Worm (Caenorhabditis elegans): ENCODE results near the gene far-2.

The far-2 gene

ce11 chrIII:9114076-9114475 lies 32.4 kb downstream of the far-2 start:
- TF ChIP-seq mab-5 (tag; optimal IDR thresholded peaks at IDR 0.05): no peak
- no peak for TF ChIP-seq crh-2 (tag; optimal IDR thresholded peaks at IDR 0.05)
- no peak for TF ChIP-seq sma-9 (GFP tag; optimal IDR thresholded peaks at IDR 0.05)
- TF ChIP-seq sma-9 (tag; optimal IDR thresholded peaks at IDR 0.05): no peak
- TF ChIP-seq nhr-12 (tag; optimal IDR thresholded peaks at IDR 0.05): no peak
- no peak for TF ChIP-seq ama-1 (optimal IDR thresholded peaks at IDR 0.05)
- TF ChIP-seq ceh-16 (tag; optimal IDR thresholded peaks at IDR 0.05): no peak
- TF ChIP-seq gmeb-1 (tag; optimal IDR thresholded peaks at IDR 0.05): no peak
- no peak for TF ChIP-seq aly-2 (tag; optimal IDR thresholded peaks at IDR 0.05)
- no peak for TF ChIP-seq fos-1 (tag; optimal IDR thresholded peaks at IDR 0.05)
- no peak for TF ChIP-seq nhr-129 (tag; optimal IDR thresholded peaks at IDR 0.05)
- TF ChIP-seq mdl-1 (tag; optimal IDR thresholded peaks at IDR 0.05): no peak
- no peak for TF ChIP-seq nhr-10 (tag; optimal IDR thresholded peaks at IDR 0.05)
- TF ChIP-seq nhr-23 (tag; optimal IDR thresholded peaks at IDR 0.05): no peak
- TF ChIP-seq unc-55 (GFP tag; optimal IDR thresholded peaks at IDR 0.05): no peak
- TF ChIP-seq unc-62 (GFP tag; optimal IDR thresholded peaks at IDR 0.05): no peak
- TF ChIP-seq sma-3 (GFP tag; optimal IDR thresholded peaks at IDR 0.05): no peak
- TF ChIP-seq lin-11 (tag; optimal IDR thresholded peaks at IDR 0.05): no peak
- TF ChIP-seq zag-1 (tag; optimal IDR thresholded peaks at IDR 0.05): no peak

- TF ChIP-seq nhr-77 (tag; optimal IDR thresholded peaks at IDR 0.05): no peak
- TF ChIP-seq sem-4 (tag; optimal IDR thresholded peaks at IDR 0.05): no peak
- no peak for TF ChIP-seq fos-1 (tag; optimal IDR thresholded peaks at IDR 0.05)
Observed at ce11 chrIII:9114649-9115048, 33.0 kb downstream of the far-2 start, which contains the start of gene ZK512.1. Gene ZK512.1, plus strand, starts transcription at chrIII:9114949.

- no peak for TF ChIP-seq lin-11 (tag; optimal IDR thresholded peaks at IDR 0.05)
Observed at ce11 chrIII:9115745-9116144, 34.1 kb downstream of the far-2 start.

- TF ChIP-seq nhr-237 (tag; optimal IDR thresholded peaks at IDR 0.05): no peak
Observed at ce11 chrIII:9118314-9118850, 36.8 kb downstream of the far-2 start, which contains the start of gene grl-11. Gene grl-11, minus strand, starts transcription at chrIII:9118364.

- TF ChIP-seq sma-3 (GFP tag; optimal IDR thresholded peaks at IDR 0.05) (peak; percentile 7), lin-39 (tag; optimal IDR thresholded peaks at IDR 0.05) (no peak), sma-9 (GFP tag; optimal IDR thresholded peaks at IDR 0.05) (peak; percentile 1), sma-9 (tag; optimal IDR thresholded peaks at IDR 0.05) (no peak)
Observed at ce11 chrIII:9118921-9119606, 37.4 kb downstream of the far-2 start, which contains the start of gene ced-11. Gene ced-11, plus strand, starts transcription at chrIII:9119556.

- TF ChIP-seq unc-39 (tag; optimal IDR thresholded peaks at IDR 0.05) (no peak), lin-13 (GFP tag; optimal IDR thresholded peaks at IDR 0.05) (no peak), nhr-23 (tag; optimal IDR thresholded peaks at IDR 0.05) (no peak), nhr-12 (tag; optimal IDR thresholded peaks at IDR 0.05) (no peak), gmeb-1 (tag; optimal IDR thresholded peaks at IDR 0.05) (peak; percentile 42), C34F6.9 (tag; optimal IDR thresholded peaks at IDR 0.05) (peak; percentile 9), nhr-129 (tag; optimal IDR thresholded peaks at IDR 0.05) (peak; percentile 27), sma-3 (GFP tag; optimal IDR thresholded peaks at IDR 0.05) (peak; percentile 55), nhr-25 (tag; optimal IDR thresholded peaks at IDR 0.05) (no peak), peb-1 (tag; optimal IDR thresholded peaks at IDR 0.05) (no peak), egl-27 (tag; optimal IDR thresholded peaks at IDR 0.05) (no peak), nhr-237 (tag; optimal IDR thresholded peaks at IDR 0.05) (no peak), sma-9 (GFP tag; optimal IDR thresholded peaks at IDR 0.05) (peak; percentile 32), sma-9 (tag; optimal IDR thresholded peaks at IDR 0.05) (no peak), blmp-1 (tag; optimal IDR thresholded peaks at IDR 0.05; ENCODE audit: insufficient read depth) (peak; percentile 83), lsy-2 (tag; optimal IDR thresholded peaks at IDR 0.05) (peak in 1 of 2 experiments; percentile 49), unc-62 (GFP tag; optimal IDR thresholded peaks at IDR 0.05) (no peak), nhr-77 (tag; optimal IDR thresholded peaks at IDR 0.05) (no peak), crh-2 (tag; optimal IDR thresholded peaks at IDR 0.05) (peak; percentile 23)
Observed at ce11 chrIII:9125789-9126304, 44.2 kb downstream of the far-2 start, which contains the start of gene sec-16A.1. Gene sec-16A.1, plus strand, starts transcription at chrIII:9125839.

Measured in whole organism, L2 larva.